Worm (Caenorhabditis elegans): ENCODE measurements around the gene kqt-3.

kqt-3 gene

ce11 chrII:13664993-13665680 lies 30.9 kb upstream of the kqt-3 start:
- TF ChIP-seq ceh-39 (tag; optimal IDR thresholded peaks at IDR 0.05) (no peak), ces-1 (GFP tag; optimal IDR thresholded peaks at IDR 0.05) (no peak), nhr-12 (tag; optimal IDR thresholded peaks at IDR 0.05) (no peak), elt-3 (tag; optimal IDR thresholded peaks at IDR 0.05) (peak; percentile 47), ceh-43 (GFP tag; optimal IDR thresholded peaks at IDR 0.05) (no peak)

- TF ChIP-seq ces-1 (GFP tag; optimal IDR thresholded peaks at IDR 0.05) (no peak), snpc-4 (tag; optimal IDR thresholded peaks at IDR 0.05) (no peak), ceh-83 (GFP tag; optimal IDR thresholded peaks at IDR 0.05) (no peak), unc-39 (tag; optimal IDR thresholded peaks at IDR 0.05) (no peak), lin-32 (GFP tag; optimal IDR thresholded peaks at IDR 0.05) (no peak), tbx-8 (GFP tag; optimal IDR thresholded peaks at IDR 0.05) (no peak)
Observed at ce11 chrII:13668844-13669441, 27.1 kb upstream of the kqt-3 start, which contains the start of gene C31C9.7. C31C9.7 (plus strand) TSS chrII:13669104.

- no peak for TF ChIP-seq elt-1 (tag; optimal IDR thresholded peaks at IDR 0.05; ENCODE audit: borderline replicate concordance, insufficient read depth)
- TF ChIP-seq drap-1 (GFP tag; optimal IDR thresholded peaks at IDR 0.05) = no peak
- TF ChIP-seq unc-39 (tag; optimal IDR thresholded peaks at IDR 0.05) = no peak
- no peak for TF ChIP-seq bed-3 (GFP tag; optimal IDR thresholded peaks at IDR 0.05)
Observed at ce11 chrII:13670707-13671295, 25.3 kb upstream of the kqt-3 start.

ce11 chrII:13672057-13672456 lies 24.0 kb upstream of the kqt-3 start:
- TF ChIP-seq nhr-237 (tag; optimal IDR thresholded peaks at IDR 0.05) (no peak), nhr-28 (tag; optimal IDR thresholded peaks at IDR 0.05) (no peak), unc-120 (tag; optimal IDR thresholded peaks at IDR 0.05; ENCODE audit: poor library complexity, severe bottlenecking) (no peak), ham-2 (GFP tag; optimal IDR thresholded peaks at IDR 0.05) (no peak), lsy-2 (tag; optimal IDR thresholded peaks at IDR 0.05) (no peak), elt-3 (tag; optimal IDR thresholded peaks at IDR 0.05) (no peak), drap-1 (GFP tag; optimal IDR thresholded peaks at IDR 0.05) (no peak), nhr-2 (tag; optimal IDR thresholded peaks at IDR 0.05) (no peak), unc-39 (tag; optimal IDR thresholded peaks at IDR 0.05) (no peak)

ce11 chrII:13673605-13674193 lies 22.4 kb upstream of the kqt-3 start:
- TF ChIP-seq mep-1 (tag; optimal IDR thresholded peaks at IDR 0.05) (no peak), nhr-2 (tag; optimal IDR thresholded peaks at IDR 0.05) (no peak), snpc-4 (tag; optimal IDR thresholded peaks at IDR 0.05) (no peak)

- TF ChIP-seq elt-3 (tag; optimal IDR thresholded peaks at IDR 0.05) = no peak
- TF ChIP-seq hlh-1 (tag; optimal IDR thresholded peaks at IDR 0.05) = no peak
- no peak for TF ChIP-seq tbx-8 (GFP tag; optimal IDR thresholded peaks at IDR 0.05)
- no peak for TF ChIP-seq ham-2 (GFP tag; optimal IDR thresholded peaks at IDR 0.05)
- TF ChIP-seq bed-3 (GFP tag; optimal IDR thresholded peaks at IDR 0.05) = no peak
- TF ChIP-seq ces-1 (GFP tag; optimal IDR thresholded peaks at IDR 0.05) = no peak
- no peak for TF ChIP-seq ceh-39 (tag; optimal IDR thresholded peaks at IDR 0.05)
- TF ChIP-seq ceh-43 (GFP tag; optimal IDR thresholded peaks at IDR 0.05) = no peak
- TF ChIP-seq ztf-11 (tag; optimal IDR thresholded peaks at IDR 0.05) = no peak
- no peak for TF ChIP-seq lsy-2 (tag; optimal IDR thresholded peaks at IDR 0.05)
- no peak for TF ChIP-seq zip-8 (tag; optimal IDR thresholded peaks at IDR 0.05)
- TF ChIP-seq nhr-76 (tag; optimal IDR thresholded peaks at IDR 0.05) = no peak
- no peak for TF ChIP-seq blmp-1 (tag; optimal IDR thresholded peaks at IDR 0.05)
- no peak for TF ChIP-seq nhr-237 (tag; optimal IDR thresholded peaks at IDR 0.05)
- TF ChIP-seq elt-1 (tag; optimal IDR thresholded peaks at IDR 0.05; ENCODE audit: borderline replicate concordance, insufficient read depth) = no peak
- TF ChIP-seq sem-2 (GFP tag; optimal IDR thresholded peaks at IDR 0.05) = no peak
- TF ChIP-seq mls-2 (tag; optimal IDR thresholded peaks at IDR 0.05) = no peak
- no peak for TF ChIP-seq sptf-1 (tag; optimal IDR thresholded peaks at IDR 0.05)
- TF ChIP-seq nhr-12 (tag; optimal IDR thresholded peaks at IDR 0.05) = no peak
- no peak for TF ChIP-seq flh-1 (GFP tag; optimal IDR thresholded peaks at IDR 0.05)
Observed at ce11 chrII:13675212-13675611, 20.9 kb upstream of the kqt-3 start.
